Worm (Caenorhabditis elegans): ENCODE measurements around the gene K08E4.3.

The K08E4.3 gene

ce11 chrIV:12051049-12051792, 6.3 kb upstream of the K08E4.3 start, which contains the start of the genes bre-5 and spt-5:
Gene bre-5, minus strand, starts transcription at chrIV:12051215.
Gene spt-5, plus strand, starts transcription at chrIV:12051491.
- no peak for TF ChIP-seq mdl-1 (tag; optimal IDR thresholded peaks at IDR 0.05)
- TF ChIP-seq nhr-129 (tag; optimal IDR thresholded peaks at IDR 0.05): peak; percentile 7
- TF ChIP-seq gmeb-1 (tag; optimal IDR thresholded peaks at IDR 0.05): peak; percentile 17
- TF ChIP-seq lsy-2 (tag; optimal IDR thresholded peaks at IDR 0.05): peak in 1 of 2 experiments; percentile 61

DNA sequence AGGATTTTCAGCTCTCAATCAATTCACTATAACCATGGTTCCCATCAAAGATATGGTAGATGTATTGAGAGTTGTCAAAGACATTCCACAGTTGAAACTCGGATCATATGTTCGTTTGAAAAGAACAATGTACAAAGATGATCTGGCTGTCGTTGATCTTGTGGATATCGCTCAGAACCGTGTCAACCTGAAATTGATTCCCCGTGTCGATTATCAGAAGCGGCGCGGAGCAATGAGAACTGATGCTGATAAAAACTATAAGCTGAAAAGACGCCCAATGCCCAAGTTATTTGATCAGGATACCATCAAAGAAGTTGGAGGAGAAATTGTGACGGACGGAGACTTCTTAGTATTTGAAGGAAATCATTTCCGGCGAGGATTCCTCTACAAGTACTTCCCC, 5.1 kb upstream of the K08E4.3 start:
- no peak for TF ChIP-seq unc-55 (GFP tag; optimal IDR thresholded peaks at IDR 0.05)
- TF ChIP-seq F13H6.1 (tag; optimal IDR thresholded peaks at IDR 0.05): no peak

ce11 chrIV:12056603-12057002, 939 bp upstream of the K08E4.3 start, which contains the start of gene K08E4.2:
Gene K08E4.2, minus strand, starts transcription at chrIV:12056656.
- TF ChIP-seq ztf-1 (GFP tag; conservative IDR thresholded peaks at IDR 0.05) (no peak), ztf-4 (tag; optimal IDR thresholded peaks at IDR 0.05) (no peak), nhr-129 (tag; optimal IDR thresholded peaks at IDR 0.05) (no peak), egl-27 (tag; optimal IDR thresholded peaks at IDR 0.05) (no peak), nhr-10 (tag; optimal IDR thresholded peaks at IDR 0.05) (no peak), fos-1 (tag; optimal IDR thresholded peaks at IDR 0.05) (no peak), C34F6.9 (tag; optimal IDR thresholded peaks at IDR 0.05) (no peak), Y55F3AM.14 (GFP tag; optimal IDR thresholded peaks at IDR 0.05) (no peak), blmp-1 (tag; optimal IDR thresholded peaks at IDR 0.05; ENCODE audit: insufficient read depth) (no peak), crh-2 (tag; optimal IDR thresholded peaks at IDR 0.05) (no peak), ceh-82 (tag; optimal IDR thresholded peaks at IDR 0.05) (no peak), aly-2 (tag; optimal IDR thresholded peaks at IDR 0.05) (no peak), unc-39 (tag; optimal IDR thresholded peaks at IDR 0.05) (no peak), lin-13 (GFP tag; optimal IDR thresholded peaks at IDR 0.05) (no peak), ama-1 (optimal IDR thresholded peaks at IDR 0.05) (no peak)

DNA sequence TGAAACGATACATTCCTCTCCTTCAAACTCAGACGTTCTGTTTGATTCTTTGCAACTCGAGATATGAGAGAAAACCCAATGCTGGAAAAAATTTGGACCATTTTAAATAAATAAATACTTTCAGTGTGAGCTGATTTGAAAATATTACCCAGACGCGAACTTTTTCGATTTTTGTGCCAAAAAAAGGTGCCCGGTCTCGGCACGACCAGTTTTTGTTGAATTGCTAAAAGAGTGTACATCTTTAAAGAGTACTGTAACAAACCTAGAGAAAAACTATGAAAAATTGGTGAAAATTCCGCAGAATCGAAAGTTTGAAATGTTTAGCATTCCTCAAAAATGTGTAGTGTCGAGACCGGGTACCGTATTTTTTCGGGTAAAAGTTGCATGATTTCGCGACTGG, 3.7 kb downstream of the K08E4.3 start, which contains the start of gene K08E4.8:
Gene K08E4.8, minus strand, starts transcription at position 101 of the 400 bp plus-strand sequence.
- TF ChIP-seq nhr-129 (tag; optimal IDR thresholded peaks at IDR 0.05): no peak
- no peak for TF ChIP-seq F13H6.1 (tag; optimal IDR thresholded peaks at IDR 0.05)
- TF ChIP-seq nhr-11 (tag; optimal IDR thresholded peaks at IDR 0.05): no peak
- no peak for TF ChIP-seq lin-13 (GFP tag; optimal IDR thresholded peaks at IDR 0.05)

DNA sequence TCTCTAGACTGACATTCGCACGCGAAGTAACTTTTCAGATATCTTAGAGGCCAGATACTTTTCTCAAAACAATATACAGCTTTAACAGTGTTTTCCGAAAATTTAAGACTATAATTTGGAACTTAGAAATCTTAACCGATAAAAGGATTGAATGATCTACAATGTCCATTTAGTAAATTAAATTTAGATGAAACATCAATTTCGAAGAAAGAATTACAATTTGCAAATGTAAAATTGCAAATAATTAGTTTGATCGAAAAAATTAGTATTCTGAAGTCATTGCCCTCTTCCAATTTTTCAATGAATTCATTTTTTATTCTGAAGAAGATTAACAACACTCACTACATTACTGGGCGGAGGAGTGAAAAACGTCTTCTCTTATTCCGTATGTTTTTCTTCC, 11.0 kb downstream of the K08E4.3 start, which contains the start of gene bath-37:
Gene bath-37, plus strand, starts transcription at position 301 of the 400 bp plus-strand sequence.
- TF ChIP-seq unc-55 (GFP tag; optimal IDR thresholded peaks at IDR 0.05) (peak; percentile 23), elt-3 (tag; optimal IDR thresholded peaks at IDR 0.05) (no peak), ztf-4 (tag; optimal IDR thresholded peaks at IDR 0.05) (no peak), nhr-11 (tag; optimal IDR thresholded peaks at IDR 0.05) (no peak)

DNA sequence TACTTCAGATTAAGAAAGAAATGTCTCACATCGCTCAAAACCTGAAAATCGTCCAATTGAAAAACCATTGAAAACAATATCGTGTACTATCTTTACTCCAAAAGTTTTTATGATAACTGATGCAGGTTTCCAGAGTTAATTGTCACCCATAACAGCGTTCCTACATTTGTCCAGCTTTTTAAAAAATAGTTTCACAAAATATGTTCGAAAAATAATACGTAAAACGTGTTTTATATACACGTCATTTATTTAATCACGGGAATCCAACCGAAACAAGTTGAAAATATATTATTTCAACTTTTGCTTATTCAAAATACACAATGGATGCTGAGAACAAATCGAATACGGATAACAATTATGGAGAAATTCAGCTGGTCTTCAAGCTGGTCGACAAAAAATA, 18.0 kb downstream of the K08E4.3 start, which contains the start of gene K08E4.7:
Gene K08E4.7, plus strand, starts transcription at position 301 of the 400 bp plus-strand sequence.
- TF ChIP-seq lin-13 (GFP tag; optimal IDR thresholded peaks at IDR 0.05) (no peak), egl-27 (tag; optimal IDR thresholded peaks at IDR 0.05) (no peak), unc-39 (tag; optimal IDR thresholded peaks at IDR 0.05) (no peak), lin-11 (tag; optimal IDR thresholded peaks at IDR 0.05) (no peak), ceh-16 (tag; optimal IDR thresholded peaks at IDR 0.05) (no peak), ztf-1 (GFP tag; conservative IDR thresholded peaks at IDR 0.05) (no peak), unc-55 (GFP tag; optimal IDR thresholded peaks at IDR 0.05) (no peak), nhr-10 (tag; optimal IDR thresholded peaks at IDR 0.05) (no peak), ztf-4 (tag; optimal IDR thresholded peaks at IDR 0.05) (no peak), sem-4 (tag; optimal IDR thresholded peaks at IDR 0.05) (no peak), ztf-11 (tag; optimal IDR thresholded peaks at IDR 0.05) (no peak), mab-5 (tag; optimal IDR thresholded peaks at IDR 0.05) (no peak), elt-1 (tag; optimal IDR thresholded peaks at IDR 0.05) (no peak), mbf-1 (tag; optimal IDR thresholded peaks at IDR 0.05) (no peak), F13H6.1 (tag; optimal IDR thresholded peaks at IDR 0.05) (no peak), dmd-4 (tag; optimal IDR thresholded peaks at IDR 0.05) (no peak), ZK546.5 (tag; optimal IDR thresholded peaks at IDR 0.05) (no peak), ceh-82 (tag; optimal IDR thresholded peaks at IDR 0.05) (no peak), aly-2 (tag; optimal IDR thresholded peaks at IDR 0.05) (no peak), lin-39 (tag; optimal IDR thresholded peaks at IDR 0.05) (no peak)

All from whole organism, L2 larva.